Fruit fly (Drosophila melanogaster) whole organism: ENCODE data around the gene CG42747.

ENCODE experiments used
- CG8478 ChIP-seq: fragments of >200 bp; optimal IDR thresholded peaks from 2 replicates; lab custom pipeline; 2018; ENCODE audit warnings: inconsistent platforms
- Dll ChIP-seq: fragments of >200 bp; optimal IDR thresholded peaks from 2 replicates; lab custom pipeline; 2017
- usp ChIP-seq: fragments of >200 bp; optimal IDR thresholded peaks from 2 replicates; lab custom pipeline; 2017; ENCODE audit warnings: missing biosample characterization, missing genetic modification characterization, mixed read lengths

dm6 chr3L:6443235-6443634 lies 42.8 kb downstream of the CG42747 start:
- no peak for TF ChIP-seq usp
- TF ChIP-seq CG8478 (lab: Kevin White, UChicago) = no peak
- TF ChIP-seq Dll (lab: Kevin White, UChicago) = no peak
